Worm (Caenorhabditis elegans): Measurements from ENCODE around the gene acc-1.

Gene acc-1

ce11 chrIV:9709205-9709604, 51.4 kb downstream of the acc-1 start, which contains the start of gene ant-1.3:
Gene ant-1.3, minus strand, starts transcription at chrIV:9709305.
- TF ChIP-seq mdl-1 (tag; optimal IDR thresholded peaks at IDR 0.05) (no peak), lin-11 (tag; optimal IDR thresholded peaks at IDR 0.05) (no peak), nhr-12 (tag; optimal IDR thresholded peaks at IDR 0.05) (no peak), mab-5 (tag; optimal IDR thresholded peaks at IDR 0.05) (no peak), Y55F3AM.14 (GFP tag; optimal IDR thresholded peaks at IDR 0.05) (no peak), sma-9 (GFP tag; optimal IDR thresholded peaks at IDR 0.05) (no peak), sma-9 (tag; optimal IDR thresholded peaks at IDR 0.05) (no peak), nhr-25 (tag; optimal IDR thresholded peaks at IDR 0.05) (no peak), unc-55 (GFP tag; optimal IDR thresholded peaks at IDR 0.05) (no peak), unc-62 (GFP tag; optimal IDR thresholded peaks at IDR 0.05) (no peak)

- no peak for TF ChIP-seq sem-4 (tag; optimal IDR thresholded peaks at IDR 0.05)
- no peak for TF ChIP-seq snpc-4 (tag; optimal IDR thresholded peaks at IDR 0.05)
- TF ChIP-seq lin-39 (tag; optimal IDR thresholded peaks at IDR 0.05): no peak
- no peak for TF ChIP-seq lsy-2 (tag; optimal IDR thresholded peaks at IDR 0.05)
- TF ChIP-seq nhr-11 (tag; optimal IDR thresholded peaks at IDR 0.05): no peak
- no peak for TF ChIP-seq elt-3 (tag; optimal IDR thresholded peaks at IDR 0.05)
- no peak for TF ChIP-seq nhr-237 (tag; optimal IDR thresholded peaks at IDR 0.05)
- TF ChIP-seq nhr-23 (tag; optimal IDR thresholded peaks at IDR 0.05): no peak
- TF ChIP-seq ama-1 (optimal IDR thresholded peaks at IDR 0.05): no peak
- no peak for TF ChIP-seq mdl-1 (tag; optimal IDR thresholded peaks at IDR 0.05)
- no peak for TF ChIP-seq nhr-129 (tag; optimal IDR thresholded peaks at IDR 0.05)
- no peak for TF ChIP-seq ztf-11 (tag; optimal IDR thresholded peaks at IDR 0.05)
- TF ChIP-seq nhr-6 (tag; optimal IDR thresholded peaks at IDR 0.05): no peak
- TF ChIP-seq crh-2 (tag; optimal IDR thresholded peaks at IDR 0.05): no peak
- no peak for TF ChIP-seq lin-13 (GFP tag; optimal IDR thresholded peaks at IDR 0.05)
- no peak for TF ChIP-seq C34F6.9 (tag; optimal IDR thresholded peaks at IDR 0.05)
Measured at ce11 chrIV:9709887-9710286, 52.0 kb downstream of the acc-1 start, which contains the start of gene nhr-38. Gene nhr-38, plus strand, starts transcription at chrIV:9710187.

- no peak for TF ChIP-seq Y55F3AM.14 (GFP tag; optimal IDR thresholded peaks at IDR 0.05)
- no peak for TF ChIP-seq lin-11 (tag; optimal IDR thresholded peaks at IDR 0.05)
- no peak for TF ChIP-seq aly-2 (tag; optimal IDR thresholded peaks at IDR 0.05)
- no peak for TF ChIP-seq nhr-10 (tag; optimal IDR thresholded peaks at IDR 0.05)
- TF ChIP-seq mdl-1 (tag; optimal IDR thresholded peaks at IDR 0.05): no peak
- TF ChIP-seq ztf-1 (GFP tag; conservative IDR thresholded peaks at IDR 0.05): no peak
- TF ChIP-seq skn-1 (tag; optimal IDR thresholded peaks at IDR 0.05): no peak
- TF ChIP-seq zag-1 (tag; optimal IDR thresholded peaks at IDR 0.05): no peak
- TF ChIP-seq nhr-129 (tag; optimal IDR thresholded peaks at IDR 0.05): no peak
- TF ChIP-seq nhr-6 (tag; optimal IDR thresholded peaks at IDR 0.05): no peak
- TF ChIP-seq ZK546.5 (tag; optimal IDR thresholded peaks at IDR 0.05): no peak
- no peak for TF ChIP-seq unc-55 (GFP tag; optimal IDR thresholded peaks at IDR 0.05)
Measured at ce11 chrIV:9712782-9713181, 54.9 kb downstream of the acc-1 start, which contains the start of gene K01H12.4. Gene K01H12.4, plus strand, starts transcription at chrIV:9713082.

Data from whole organism, L2 larva.